Fruit fly (Drosophila melanogaster) whole organism, embryonic: ENCODE results near the gene RPA3.

Experiments
- Aef1 ChIP-seq: fragments of 200-800 bp; sonication (Bioruptor generic); IDR thresholded peaks from 3 replicates; pipeline ENCODE4 v1.3.6; 2022; ENCODE audit warnings: missing biosample characterization, missing genetic modification characterization
- Bteb2 ChIP-seq: fragments of 200-800 bp; sonication (Bioruptor generic); optimal IDR thresholded peaks from 2 replicates; lab custom pipeline; 2016; ENCODE audit warnings: missing biosample characterization, missing genetic modification characterization
- C15 ChIP-seq: fragments of 200-800 bp; sonication (Bioruptor generic); IDR thresholded peaks from 3 replicates; pipeline ENCODE4 v1.3.6; 2022; ENCODE audit warnings: missing biosample characterization, missing genetic modification characterization
- CG10565 ChIP-seq: fragments of 200-800 bp; sonication (Bioruptor generic); optimal IDR thresholded peaks from 3 replicates; lab custom pipeline; 2016; ENCODE audit warnings: missing biosample characterization, mild to moderate bottlenecking, missing genetic modification characterization
- CG11723 ChIP-seq: fragments of 200-800 bp; sonication (Bioruptor generic); optimal IDR thresholded peaks from 2 replicates; lab custom pipeline; 2017; ENCODE audit warnings: missing biosample characterization, mild to moderate bottlenecking, missing genetic modification characterization
- CG12219 ChIP-seq: fragments of 200-800 bp; sonication (Bioruptor generic); optimal IDR thresholded peaks from 3 replicates; lab custom pipeline; 2018; ENCODE audit warnings: missing biosample characterization, mild to moderate bottlenecking, missing genetic modification characterization
- CG12391 ChIP-seq: fragments of 200-800 bp; sonication (Bioruptor generic); optimal IDR thresholded peaks from 3 replicates; lab custom pipeline; 2018; ENCODE audit warnings: missing biosample characterization, mild to moderate bottlenecking, missing genetic modification characterization, moderate library complexity
- CG13424 ChIP-seq: fragments of 200-800 bp; sonication (Bioruptor generic); optimal IDR thresholded peaks from 2 replicates; lab custom pipeline; 2019; ENCODE audit warnings: missing biosample characterization, mild to moderate bottlenecking, missing genetic modification characterization, moderate library complexity
- CG16779 ChIP-seq: fragments of 200-800 bp; sonication (Bioruptor generic); IDR thresholded peaks from 2 replicates; pipeline ENCODE4 v1.3.6; 2022; ENCODE audit warnings: missing biosample characterization, missing genetic modification characterization
- CG2678 ChIP-seq: fragments of 200-800 bp; sonication (Bioruptor generic); optimal IDR thresholded peaks from 3 replicates; lab custom pipeline; 2019; ENCODE audit warnings: missing biosample characterization, mild to moderate bottlenecking, missing genetic modification characterization, moderate library complexity
- CG30020 ChIP-seq: fragments of 200-800 bp; optimal IDR thresholded peaks from 2 replicates; lab custom pipeline; 2019; ENCODE audit warnings: missing biosample characterization, mild to moderate bottlenecking, missing genetic modification characterization, moderate library complexity
- CG30403 ChIP-seq: fragments of 200-800 bp; sonication (Bioruptor generic); optimal IDR thresholded peaks from 3 replicates; lab custom pipeline; 2016; ENCODE audit warnings: missing biosample characterization, missing genetic modification characterization
- CG31365 ChIP-seq: fragments of 200-800 bp; sonication (Bioruptor generic); optimal IDR thresholded peaks from 2 replicates; lab custom pipeline; 2018; ENCODE audit warnings: missing biosample characterization, mild to moderate bottlenecking, missing genetic modification characterization
- CG3163 ChIP-seq: fragments of 200-800 bp; sonication (Bioruptor generic); optimal IDR thresholded peaks from 3 replicates; lab custom pipeline; 2016; ENCODE audit warnings: missing biosample characterization, missing genetic modification characterization
- CG3281 ChIP-seq: fragments of 200-800 bp; sonication (Bioruptor generic); optimal IDR thresholded peaks from 3 replicates; lab custom pipeline; 2017; ENCODE audit warnings: missing biosample characterization, mild to moderate bottlenecking, missing genetic modification characterization
- CG4617 ChIP-seq: fragments of 200-800 bp; sonication (Bioruptor generic); optimal IDR thresholded peaks from 3 replicates; lab custom pipeline; 2016; ENCODE audit warnings: missing biosample characterization, missing genetic modification characterization, borderline replicate concordance
- CHES-1-like ChIP-seq: fragments of 200-800 bp; sonication (Bioruptor generic); optimal IDR thresholded peaks from 2 replicates; lab custom pipeline; 2016; ENCODE audit warnings: missing biosample characterization, missing genetic modification characterization
- Dek ChIP-seq: fragments of 200-800 bp; sonication (Bioruptor generic); optimal IDR thresholded peaks from 3 replicates; lab custom pipeline; 2019; ENCODE audit warnings: missing biosample characterization, mild to moderate bottlenecking, missing genetic modification characterization, moderate library complexity
- Dfd ChIP-seq, 2 experiments: fragments of >200 bp; optimal IDR thresholded peaks; 2 replicates each; lab custom pipeline; 2017; ENCODE audit warnings: missing biosample characterization in 2 of 2, missing genetic modification characterization in 2 of 2
- Dip3 ChIP-seq: fragments of 200-800 bp; sonication (Bioruptor generic); optimal IDR thresholded peaks from 3 replicates; lab custom pipeline; 2016; ENCODE audit warnings: missing biosample characterization, missing genetic modification characterization
- Hmx ChIP-seq: fragments of 200-800 bp; sonication (Bioruptor generic); optimal IDR thresholded peaks from 2 replicates; lab custom pipeline; 2016; ENCODE audit warnings: missing biosample characterization, missing genetic modification characterization
- Hr51 ChIP-seq, 2 experiments: fragments of 200-800 bp; sonication (Bioruptor generic); optimal IDR thresholded peaks; 2 replicates in 1 of 2; 3 replicates in 1 of 2; lab custom pipeline; 2016 to 2018; ENCODE audit warnings: missing biosample characterization in 2 of 2, missing genetic modification characterization in 2 of 2, mild to moderate bottlenecking in 1 of 2, moderate library complexity in 1 of 2
- Max ChIP-seq: fragments of 200-800 bp; sonication (Bioruptor generic); optimal IDR thresholded peaks from 2 replicates; lab custom pipeline; 2016; ENCODE audit warnings: missing biosample characterization, mild to moderate bottlenecking, missing genetic modification characterization
- Ptx1 ChIP-seq: fragments of 200-800 bp; sonication (Bioruptor generic); IDR thresholded peaks from 2 replicates; pipeline ENCODE4 v1.3.6; 2022; ENCODE audit warnings: missing biosample characterization, missing genetic modification characterization
- Rx ChIP-seq: fragments of 200-800 bp; sonication (Bioruptor generic); IDR thresholded peaks from 2 replicates; pipeline ENCODE4 v1.3.6; 2022; ENCODE audit warnings: missing biosample characterization, missing genetic modification characterization
- Sox100B ChIP-seq: fragments of 200-800 bp; sonication (Bioruptor generic); optimal IDR thresholded peaks from 3 replicates; lab custom pipeline; 2018; ENCODE audit warnings: missing biosample characterization, mild to moderate bottlenecking, missing genetic modification characterization
- ara ChIP-seq: fragments of 200-800 bp; sonication (Bioruptor generic); IDR thresholded peaks from 2 replicates; pipeline ENCODE4 v1.3.6; 2022; ENCODE audit warnings: missing biosample characterization, missing genetic modification characterization
- crc ChIP-seq: fragments of 200-800 bp; sonication (Bioruptor generic); optimal IDR thresholded peaks from 2 replicates; lab custom pipeline; 2016; ENCODE audit warnings: missing biosample characterization, missing genetic modification characterization
- dati ChIP-seq: fragments of 200-800 bp; sonication (Bioruptor generic); IDR thresholded peaks from 2 replicates; pipeline ENCODE4 v1.3.6; 2022; ENCODE audit warnings: missing biosample characterization, missing genetic modification characterization
- dmrt11E ChIP-seq: fragments of 200-800 bp; sonication (Bioruptor generic); optimal IDR thresholded peaks from 3 replicates; lab custom pipeline; 2018; ENCODE audit warnings: missing biosample characterization, mild to moderate bottlenecking, missing genetic modification characterization, moderate library complexity
- dysf ChIP-seq: fragments of 200-800 bp; sonication (Bioruptor generic); IDR thresholded peaks from 3 replicates; pipeline ENCODE4 v1.3.6; 2022; ENCODE audit warnings: missing biosample characterization, missing genetic modification characterization
- esg ChIP-seq: fragments of 200-800 bp; sonication (Bioruptor generic); conservative IDR thresholded peaks from 2 replicates; pipeline ENCODE4 v1.3.6; 2022; ENCODE audit warnings: missing biosample characterization, missing genetic modification characterization
- exex ChIP-seq: fragments of 200-800 bp; sonication (Bioruptor generic); optimal IDR thresholded peaks from 4 replicates; lab custom pipeline; 2018; ENCODE audit warnings: missing biosample characterization, mild to moderate bottlenecking, missing genetic modification characterization, moderate library complexity
- fd3F ChIP-seq: fragments of 200-800 bp; sonication (Bioruptor generic); optimal IDR thresholded peaks from 2 replicates; lab custom pipeline; 2018; ENCODE audit warnings: missing biosample characterization, mild to moderate bottlenecking, missing genetic modification characterization, moderate library complexity
- hbn ChIP-seq: fragments of 200-800 bp; sonication (Bioruptor generic); IDR thresholded peaks from 2 replicates; pipeline ENCODE4 v1.3.6; 2022; ENCODE audit warnings: missing biosample characterization, missing genetic modification characterization; ENCODE audit not compliant: partially characterized antibody
- hkb ChIP-seq, 2 experiments: fragments of 200-800 bp in 1 of 2; fragments of >200 bp in 1 of 2; sonication (Bioruptor generic) in 1 of 2; IDR thresholded peaks in 1 of 2; optimal IDR thresholded peaks in 1 of 2; 2 replicates each; pipeline versions ENCODE4 v1.3.6 to Lab custom; 2017 to 2022; ENCODE audit warnings: missing biosample characterization in 1 of 2, missing genetic modification characterization in 1 of 2
- ken ChIP-seq: fragments of 200-800 bp; sonication (Bioruptor generic); IDR thresholded peaks from 3 replicates; pipeline ENCODE4 v1.3.6; 2022; ENCODE audit warnings: missing biosample characterization, missing genetic modification characterization
- lab ChIP-seq: fragments of 200-800 bp; sonication (Bioruptor generic); optimal IDR thresholded peaks from 3 replicates; lab custom pipeline; 2017; ENCODE audit warnings: missing biosample characterization, missing genetic modification characterization, mild to moderate bottlenecking, moderate library complexity, missing genetic modification reagents
- luna ChIP-seq: fragments of 200-800 bp; sonication (Bioruptor generic); optimal IDR thresholded peaks from 2 replicates; lab custom pipeline; 2016; ENCODE audit warnings: missing biosample characterization, missing genetic modification characterization
- nau ChIP-seq: fragments of 200-800 bp; sonication (Bioruptor generic); optimal IDR thresholded peaks from 3 replicates; lab custom pipeline; 2017; ENCODE audit warnings: missing biosample characterization, mild to moderate bottlenecking, missing genetic modification characterization, missing genetic modification reagents
- odd ChIP-seq: fragments of 200-800 bp; sonication (Bioruptor generic); optimal IDR thresholded peaks from 2 replicates; lab custom pipeline; 2017; ENCODE audit warnings: missing biosample characterization, mild to moderate bottlenecking, missing genetic modification characterization
- onecut ChIP-seq: fragments of 200-800 bp; sonication (Bioruptor generic); IDR thresholded peaks from 2 replicates; pipeline ENCODE4 v1.3.6; 2022; ENCODE audit warnings: missing biosample characterization, missing genetic modification characterization
- otp ChIP-seq: fragments of 200-800 bp; sonication (Bioruptor generic); IDR thresholded peaks from 3 replicates; pipeline ENCODE4, ENCODE4 v1.3.6; 2022; ENCODE audit warnings: missing biosample characterization, missing genetic modification characterization
- sens-2 ChIP-seq: fragments of 200-800 bp; sonication (Bioruptor generic); IDR thresholded peaks from 2 replicates; pipeline ENCODE4 v1.3.6; 2022; ENCODE audit warnings: missing biosample characterization, missing genetic modification characterization
- stwl ChIP-seq: fragments of 200-800 bp; sonication (Bioruptor generic); optimal IDR thresholded peaks from 3 replicates; lab custom pipeline; 2018; ENCODE audit warnings: missing biosample characterization, mild to moderate bottlenecking, missing genetic modification characterization, moderate library complexity
- tap ChIP-seq: fragments of 200-800 bp; optimal IDR thresholded peaks from 3 replicates; lab custom pipeline; 2019; ENCODE audit warnings: missing biosample characterization, mild to moderate bottlenecking, missing genetic modification characterization, moderate library complexity
- trem ChIP-seq: fragments of 200-800 bp; optimal IDR thresholded peaks from 3 replicates; lab custom pipeline; 2019; ENCODE audit warnings: missing biosample characterization, mild to moderate bottlenecking, missing genetic modification characterization, moderate library complexity
- wdn ChIP-seq: fragments of 200-800 bp; sonication (Bioruptor generic); IDR thresholded peaks from 2 replicates; pipeline ENCODE4 v1.3.6; 2022; ENCODE audit warnings: missing biosample characterization, missing genetic modification characterization
- zf30C ChIP-seq: fragments of 200-800 bp; sonication (Bioruptor generic); optimal IDR thresholded peaks from 3 replicates; lab custom pipeline; 2018; ENCODE audit warnings: missing biosample characterization, mild to moderate bottlenecking, missing genetic modification characterization
- zfh2 ChIP-seq: fragments of 200-800 bp; sonication (Bioruptor generic); optimal IDR thresholded peaks from 2 replicates; lab custom pipeline; 2016; ENCODE audit warnings: missing biosample characterization, missing genetic modification characterization

The RPA3 gene

dm6 chrX:11658181-11658842 is 42.7 kb upstream of the RPA3 start (continued):
- TF ChIP-seq C15 (GFP tag; lab: Robert Waterston, UW) (no peak), CG12219 (GFP tag; lab: Kevin White, UChicago) (no peak), Dfd (GFP tag; optimal IDR thresholded peaks at IDR 0.05; lab: Kevin White, UChicago) (no peak), CG4617 (GFP tag; lab: Kevin White, UChicago) (no peak), dmrt11E (tag; lab: Kevin White, UChicago) (peak; percentile 34), dysf (GFP tag; lab: Robert Waterston, UW) (peak; percentile 38; the same call in 1 of the 3 replicates), hkb (optimal IDR thresholded peaks at IDR 0.05; lab: Kevin White, UChicago) (no peak), hkb (GFP tag; IDR thresholded peaks at IDR 0.05; lab: Robert Waterston, UW) (no peak), Sox100B (GFP tag; lab: Kevin White, UChicago) (peak; percentile 7), Ptx1 (GFP tag; lab: Robert Waterston, UW) (peak; percentile 24; the same call in 1 of the 2 replicates), Aef1 (GFP tag; lab: Robert Waterston, UW) (no peak), CG11723 (no peak), crc (GFP tag; lab: Kevin White, UChicago) (no peak), CG30403 (GFP tag; lab: Kevin White, UChicago) (no peak), trem (peak; percentile 28), CG10565 (GFP tag; lab: Kevin White, UChicago) (no peak), CHES-1-like (GFP tag; lab: Kevin White, UChicago) (no peak), esg (GFP tag; lab: Robert Waterston, UW) (no peak), exex (tag; lab: Kevin White, UChicago) (no peak), CG3281 (GFP tag; lab: Kevin White, UChicago) (no peak), stwl (no peak), CG13424 (tag; lab: Kevin White, UChicago) (peak; percentile 37), CG3163 (GFP tag; lab: Kevin White, UChicago) (no peak), CG12391 (tag; lab: Kevin White, UChicago) (peak; percentile 29), Hmx (GFP tag; lab: Kevin White, UChicago) (no peak), nau (GFP tag; lab: Kevin White, UChicago) (no peak), Dip3 (GFP tag; lab: Kevin White, UChicago) (no peak), fd3F (GFP tag; lab: Kevin White, UChicago) (no peak), Bteb2 (no peak), wdn (GFP tag; lab: Robert Waterston, UW) (no peak), luna (GFP tag; lab: Kevin White, UChicago) (no peak), Rx (GFP tag; lab: Robert Waterston, UW) (0 out of 2 replicates have a peak, but pooled peaks have one; percentile 10), zfh2 (GFP tag; lab: Kevin White, UChicago) (no peak), otp (GFP tag; lab: Robert Waterston, UW) (no peak), lab (GFP tag; lab: Kevin White, UChicago) (peak; percentile 24), tap (tag; lab: Kevin White, UChicago) (no peak), CG31365 (no peak), onecut (GFP tag; lab: Robert Waterston, UW) (no peak), CG16779 (GFP tag; lab: Robert Waterston, UW) (no peak), sens-2 (GFP tag; lab: Robert Waterston, UW) (no peak), odd (GFP tag; lab: Kevin White, UChicago) (no peak), Hr51 (GFP tag; optimal IDR thresholded peaks at IDR 0.05; lab: Kevin White, UChicago) (peak in 1 of 2 experiments; percentile 40), ken (no peak), Max (GFP tag; lab: Kevin White, UChicago) (no peak), dati (GFP tag; lab: Robert Waterston, UW) (no peak), hbn (GFP tag; lab: Robert Waterston, UW) (no peak), zf30C (GFP tag; lab: Kevin White, UChicago) (no peak), ara (no peak), Dek (tag; lab: Kevin White, UChicago) (no peak), CG30020 (tag; lab: Kevin White, UChicago) (no peak), CG2678 (tag; lab: Kevin White, UChicago) (peak; percentile 55)
